Fruit fly (Drosophila melanogaster): ENCODE data around the gene faf.
A peak's percentile ranks its signal among the peaks of the same experiment; 100 is the strongest.

faf gene

DNA sequence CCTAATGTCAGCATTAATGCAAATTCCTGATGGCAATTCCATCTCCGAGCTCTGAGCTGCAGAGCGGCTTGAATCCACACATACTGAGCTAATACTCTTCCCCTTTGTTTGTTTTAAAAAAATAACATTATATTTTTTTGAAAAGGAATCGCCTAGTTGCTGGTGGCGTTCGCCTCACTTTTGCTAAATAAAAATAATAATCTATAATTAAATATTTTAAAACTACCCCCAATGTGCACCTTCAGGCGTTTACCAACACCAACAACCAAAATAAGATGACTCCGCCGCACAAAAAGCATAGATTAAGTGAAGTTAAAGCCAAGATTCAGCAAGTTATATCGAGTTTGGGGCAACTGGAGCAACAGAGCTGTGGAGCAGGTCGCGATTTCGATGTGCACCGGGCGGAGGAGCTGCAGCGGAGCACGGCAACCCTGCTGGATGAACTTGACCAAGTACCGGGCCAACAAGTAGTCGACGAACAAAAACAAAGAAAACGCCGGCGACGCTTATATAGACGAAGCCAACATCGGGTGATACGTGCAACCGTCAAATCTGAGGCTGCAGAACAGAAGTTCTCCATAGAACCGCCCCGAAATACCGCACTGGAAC lies 32.7 kb upstream of the faf start, which contains the start of gene CG1896 (continued):
- no peak for TF ChIP-seq fd59A (GFP tag; optimal IDR thresholded peaks at IDR 0.05)
- TF ChIP-seq topi (GFP tag; optimal IDR thresholded peaks at IDR 0.05): peak; percentile 70
- TF ChIP-seq CG8632 (GFP tag; optimal IDR thresholded peaks at IDR 0.05): peak; percentile 58
- no peak for TF ChIP-seq CG11902 (GFP tag; optimal IDR thresholded peaks at IDR 0.05)
- TF ChIP-seq Met (GFP tag; optimal IDR thresholded peaks at IDR 0.05): peak; percentile 69
- peak; percentile 60 for TF ChIP-seq CG15336 (GFP tag; IDR thresholded peaks at IDR 0.05)
- TF ChIP-seq acj6 (GFP tag; optimal IDR thresholded peaks at IDR 0.05): peak; percentile 75
- TF ChIP-seq CG3919 (GFP tag; optimal IDR thresholded peaks at IDR 0.05): peak; percentile 74
- TF ChIP-seq CG6808 (GFP tag; optimal IDR thresholded peaks at IDR 0.05): no peak
- TF ChIP-seq Sox15 (GFP tag; optimal IDR thresholded peaks at IDR 0.05): peak; percentile 31
- TF ChIP-seq Blimp-1 (GFP tag; optimal IDR thresholded peaks at IDR 0.05): no peak
- peak; percentile 60 for TF ChIP-seq svp (GFP tag)
- peak; percentile 50; the same call in 1 of the 3 replicates for TF ChIP-seq CG8119 (GFP tag; IDR thresholded peaks at IDR 0.05)
- TF ChIP-seq Gug (GFP tag; IDR thresholded peaks at IDR 0.05): peak; percentile 49

DNA sequence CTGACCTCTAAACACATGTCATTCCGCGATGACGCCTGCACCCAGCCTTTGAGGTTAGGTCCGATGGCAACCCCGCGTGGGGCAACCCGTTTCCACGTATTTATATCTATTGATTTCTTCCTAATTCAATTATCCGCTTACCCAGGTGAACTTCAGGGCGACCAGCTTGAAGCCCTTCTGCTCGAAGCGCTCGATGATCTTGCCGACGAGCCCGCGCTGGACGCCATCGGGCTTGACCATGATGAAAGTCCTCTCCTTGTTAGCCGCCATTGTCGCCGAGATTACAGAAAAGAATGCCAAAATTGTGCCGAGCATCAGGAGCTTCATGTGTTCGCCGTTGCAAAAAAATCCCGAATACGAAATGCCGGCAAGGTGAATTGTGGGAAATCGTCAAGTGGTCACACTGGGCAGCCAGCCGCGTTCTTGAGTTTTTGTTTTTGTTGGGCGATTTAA lies 31.2 kb upstream of the faf start, which contains the start of gene awd:
Gene awd (minus strand): TSS at position 449 of the 453 bp plus-strand sequence.
- TF ChIP-seq salr (GFP tag; optimal IDR thresholded peaks at IDR 0.05) (no peak), OdsH (GFP tag; optimal IDR thresholded peaks at IDR 0.05) (no peak), Smox (GFP tag; optimal IDR thresholded peaks at IDR 0.05) (no peak), acj6 (GFP tag; optimal IDR thresholded peaks at IDR 0.05) (no peak), dsx (GFP tag; optimal IDR thresholded peaks at IDR 0.05; ENCODE audit: poor library complexity, severe bottlenecking) (peak; percentile 10), CG31627 (GFP tag; optimal IDR thresholded peaks at IDR 0.05) (no peak), CG11294 (GFP tag; IDR thresholded peaks at IDR 0.05) (no peak), CG9139 (GFP tag; optimal IDR thresholded peaks at IDR 0.05) (peak; percentile 15), CG6163 (GFP tag; IDR thresholded peaks at IDR 0.05) (peak; percentile 14; the same call in 1 of the 3 replicates), achi (GFP tag; optimal IDR thresholded peaks at IDR 0.05) (peak; percentile 18), CG32006 (GFP tag; optimal IDR thresholded peaks at IDR 0.05) (no peak), svp (GFP tag) (peak; percentile 86), CG3919 (GFP tag; optimal IDR thresholded peaks at IDR 0.05) (peak; percentile 1), fkh (GFP tag; optimal IDR thresholded peaks at IDR 0.05) (no peak), ss (GFP tag; optimal IDR thresholded peaks at IDR 0.05) (peak; percentile 42 to 47), esn (GFP tag; optimal IDR thresholded peaks at IDR 0.05) (peak; percentile 35), fd59A (GFP tag; optimal IDR thresholded peaks at IDR 0.05) (no peak), dac (GFP tag; optimal IDR thresholded peaks at IDR 0.05) (no peak), Eip78C (GFP tag) (peak; percentile 70), Sox14 (GFP tag; optimal IDR thresholded peaks at IDR 0.05) (peak; percentile 57), CG10631 (GFP tag; optimal IDR thresholded peaks at IDR 0.05) (no peak), CG3032 (tag; optimal IDR thresholded peaks at IDR 0.05) (peak; percentile 9), net (GFP tag; optimal IDR thresholded peaks at IDR 0.05) (peak; percentile 7), CG8119 (GFP tag; IDR thresholded peaks at IDR 0.05) (peak; percentile 49; the same call in 2 of the 3 replicates), Lpt (GFP tag; optimal IDR thresholded peaks at IDR 0.05) (no peak), CG16779 (tag; optimal IDR thresholded peaks at IDR 0.05) (peak; percentile 28), Hr38 (GFP tag; optimal IDR thresholded peaks at IDR 0.05) (no peak), lz (GFP tag; optimal IDR thresholded peaks at IDR 0.05) (no peak), CG10669 (GFP tag; optimal IDR thresholded peaks at IDR 0.05) (no peak), CG6854 (GFP tag; optimal IDR thresholded peaks at IDR 0.05) (peak; percentile 45), CG6808 (GFP tag; optimal IDR thresholded peaks at IDR 0.05) (peak; percentile 25), vri (GFP tag; optimal IDR thresholded peaks at IDR 0.05) (no peak), Gug (GFP tag; IDR thresholded peaks at IDR 0.05) (no peak), topi (GFP tag; optimal IDR thresholded peaks at IDR 0.05) (peak; percentile 35), CG1621 (tag; optimal IDR thresholded peaks at IDR 0.05) (peak; percentile 44), Eip75B (GFP tag; optimal IDR thresholded peaks at IDR 0.05) (peak; percentile 51), CG7368 (GFP tag; optimal IDR thresholded peaks at IDR 0.05) (no peak), Ets21C (GFP tag; optimal IDR thresholded peaks at IDR 0.05) (no peak), spab (GFP tag; optimal IDR thresholded peaks at IDR 0.05) (no peak), CG11762 (GFP tag; optimal IDR thresholded peaks at IDR 0.05; ENCODE audit: insufficient read depth) (no peak), Sox15 (GFP tag; optimal IDR thresholded peaks at IDR 0.05) (no peak), CG8632 (GFP tag; optimal IDR thresholded peaks at IDR 0.05) (no peak), eg (GFP tag; IDR thresholded peaks at IDR 0.05) (no peak), fd85E (GFP tag; optimal IDR thresholded peaks at IDR 0.05) (no peak)

Data from whole organism, prepupa.